Worm (Caenorhabditis elegans): ENCODE measurements around the gene dnj-19.
"Not testable (repeated sequence)": the region's sequence is repeated elsewhere in the genome, so short reads cannot be mapped to it uniquely, and the experiment has no call there.

The dnj-19 gene

ce11 chrV:5470930-5471329 is 33.7 kb downstream of the dnj-19 start, which contains the start of gene ZC317.7:
ZC317.7 (minus strand) TSS chrV:5471030.
- not testable (repeated sequence) for TF ChIP-seq C34F6.9, elt-3, elt-1 (tag; optimal IDR thresholded peaks at IDR 0.05)

ce11 chrV:5468489-5468888 is 36.2 kb downstream of the dnj-19 start, which contains the start of gene ZC317.6:
ZC317.6 (minus strand) TSS chrV:5468589.
- not testable (repeated sequence) for TF ChIP-seq fos-1 (tag; optimal IDR thresholded peaks at IDR 0.05); ama-1 (optimal IDR thresholded peaks at IDR 0.05); ztf-1 (GFP tag; conservative IDR thresholded peaks at IDR 0.05)

DNA sequence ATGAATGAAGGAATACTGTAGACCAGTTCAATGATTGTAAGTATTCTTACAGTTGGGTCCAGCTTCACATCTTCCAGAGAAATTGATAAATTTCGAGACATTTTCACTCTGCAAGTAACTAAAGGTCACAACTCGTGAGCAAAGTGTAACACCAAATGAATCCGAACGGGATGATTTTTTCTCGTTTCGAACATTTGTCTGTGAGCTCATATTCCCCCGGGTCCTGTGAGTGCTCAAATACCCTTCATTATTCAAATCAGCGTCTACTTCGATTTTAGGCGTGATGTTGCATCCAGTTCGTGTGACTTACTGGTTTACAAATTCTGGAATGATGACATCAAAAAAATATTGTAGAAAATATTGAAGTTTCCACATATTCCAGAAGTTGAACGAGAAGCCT is 39.3 kb downstream of the dnj-19 start, which contains the start of gene srg-68:
Gene srg-68 (minus strand): TSS at position 101 of the 400 bp plus-strand sequence.
- TF ChIP-seq nhr-129 (tag; optimal IDR thresholded peaks at IDR 0.05) (no peak), nhr-237 (tag; optimal IDR thresholded peaks at IDR 0.05) (no peak), snpc-4 (tag; optimal IDR thresholded peaks at IDR 0.05) (no peak), nhr-77 (tag; optimal IDR thresholded peaks at IDR 0.05) (no peak), fos-1 (tag; optimal IDR thresholded peaks at IDR 0.05) (no peak), zag-1 (tag; optimal IDR thresholded peaks at IDR 0.05) (no peak), lsy-2 (tag; optimal IDR thresholded peaks at IDR 0.05) (no peak)

- no peak for TF ChIP-seq nhr-12 (tag; optimal IDR thresholded peaks at IDR 0.05)
- no peak for TF ChIP-seq ztf-1 (GFP tag; conservative IDR thresholded peaks at IDR 0.05)
- TF ChIP-seq sma-9 (GFP tag; optimal IDR thresholded peaks at IDR 0.05) = no peak
- TF ChIP-seq sma-9 (tag; optimal IDR thresholded peaks at IDR 0.05) = no peak
- TF ChIP-seq ceh-16 (tag; optimal IDR thresholded peaks at IDR 0.05) = no peak
- no peak for TF ChIP-seq gmeb-1 (tag; optimal IDR thresholded peaks at IDR 0.05)
- TF ChIP-seq nhr-11 (tag; optimal IDR thresholded peaks at IDR 0.05) = no peak
- TF ChIP-seq mdl-1 (tag; optimal IDR thresholded peaks at IDR 0.05) = no peak
- TF ChIP-seq unc-62 (GFP tag; optimal IDR thresholded peaks at IDR 0.05) = no peak
- no peak for TF ChIP-seq lin-13 (GFP tag; optimal IDR thresholded peaks at IDR 0.05)
- TF ChIP-seq nhr-129 (tag; optimal IDR thresholded peaks at IDR 0.05) = no peak
- no peak for TF ChIP-seq alr-1 (tag; optimal IDR thresholded peaks at IDR 0.05)
- no peak for TF ChIP-seq ceh-82 (tag; optimal IDR thresholded peaks at IDR 0.05)
Measured at ce11 chrV:5462894-5463293, 41.8 kb downstream of the dnj-19 start, which contains the start of gene srg-67. srg-67 (minus strand) TSS chrV:5462994.

ce11 chrV:5459806-5460205 is 44.9 kb downstream of the dnj-19 start, which contains the start of gene ZC317.2:
ZC317.2 (plus strand) TSS chrV:5460106.
- TF ChIP-seq R02D3.7 (tag; optimal IDR thresholded peaks at IDR 0.05) = no peak
- no peak for TF ChIP-seq sem-4 (tag; optimal IDR thresholded peaks at IDR 0.05)
- TF ChIP-seq nhr-129 (tag; optimal IDR thresholded peaks at IDR 0.05) = no peak

DNA sequence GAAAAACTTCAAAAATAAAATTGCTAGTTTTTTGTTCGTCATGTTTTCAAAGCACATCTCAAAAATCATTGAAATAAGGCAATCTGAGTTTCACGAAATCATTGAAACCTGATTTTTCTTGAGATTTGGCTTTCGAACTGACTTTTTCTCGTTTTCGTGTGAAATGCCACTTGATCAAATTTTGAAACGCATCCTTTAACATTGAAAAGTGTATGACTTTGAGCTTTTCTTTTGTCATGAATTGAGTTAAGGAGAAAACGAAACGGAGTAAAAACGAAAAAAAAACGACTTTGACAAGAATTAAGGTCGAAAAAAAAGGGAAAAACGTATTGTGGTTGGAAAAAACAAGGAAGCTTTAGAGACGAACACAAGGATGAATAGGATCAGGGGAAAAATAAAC is 49.7 kb downstream of the dnj-19 start:
- TF ChIP-seq ztf-11 (tag; optimal IDR thresholded peaks at IDR 0.05) = no peak
- TF ChIP-seq ztf-1 (GFP tag; conservative IDR thresholded peaks at IDR 0.05) = no peak
- no peak for TF ChIP-seq aly-2 (tag; optimal IDR thresholded peaks at IDR 0.05)
- no peak for TF ChIP-seq ztf-4 (tag; optimal IDR thresholded peaks at IDR 0.05)
- TF ChIP-seq lin-11 (tag; optimal IDR thresholded peaks at IDR 0.05) = no peak

DNA sequence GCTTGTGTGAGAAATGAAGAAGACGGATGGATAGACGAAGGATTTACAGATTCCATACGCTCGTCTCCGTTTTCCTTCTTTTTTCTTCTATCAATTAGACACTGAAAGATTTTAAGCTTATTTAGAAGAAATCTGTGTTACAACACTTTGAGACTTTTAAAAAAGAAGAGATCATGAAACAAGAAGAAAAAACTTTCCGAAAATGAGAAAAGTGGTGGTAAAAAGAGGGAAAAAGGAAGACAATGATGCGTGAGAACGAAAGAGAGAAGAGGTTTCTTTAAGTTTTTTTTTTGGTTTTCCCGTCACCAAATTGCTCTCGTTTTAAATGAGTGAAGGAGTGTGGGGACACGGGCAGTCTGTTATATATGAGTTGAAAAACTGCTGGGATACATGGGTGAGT is 51.0 kb downstream of the dnj-19 start, which contains the start of gene glc-3:
Gene glc-3 (minus strand): TSS at position 101 of the 400 bp plus-strand sequence.
- TF ChIP-seq fos-1 (tag; optimal IDR thresholded peaks at IDR 0.05) = no peak
- no peak for TF ChIP-seq sma-3 (GFP tag; optimal IDR thresholded peaks at IDR 0.05)
- TF ChIP-seq mdl-1 (tag; optimal IDR thresholded peaks at IDR 0.05) = no peak
- no peak for TF ChIP-seq ZK546.5 (tag; optimal IDR thresholded peaks at IDR 0.05)
- no peak for TF ChIP-seq ama-1 (optimal IDR thresholded peaks at IDR 0.05)
- TF ChIP-seq unc-55 (GFP tag; optimal IDR thresholded peaks at IDR 0.05) = no peak
- TF ChIP-seq Y55F3AM.14 (GFP tag; optimal IDR thresholded peaks at IDR 0.05) = no peak
- no peak for TF ChIP-seq nhr-237 (tag; optimal IDR thresholded peaks at IDR 0.05)

Measured in whole organism, L2 larva.